Worm (Caenorhabditis elegans) whole organism, L1 larva: ENCODE data around the gene prkl-1.

Experiments used
- F16B12.6 ChIP-seq: fragments of 150-350 bp; optimal IDR thresholded peaks from 2 replicates; lab custom pipeline; 2014; ENCODE audit warnings: missing biosample characterization, missing genetic modification characterization
- Y116A8C.19 ChIP-seq: sonication (generic microtip); optimal IDR thresholded peaks from 2 replicates; lab custom pipeline; 2016; ENCODE audit warnings: missing compliant biosample characterization, missing genetic modification characterization, borderline replicate concordance
- aha-1 ChIP-seq: fragments of 150-350 bp; optimal IDR thresholded peaks from 2 replicates; lab custom pipeline; 2014; ENCODE audit warnings: missing biosample characterization, missing genetic modification characterization
- alr-1 ChIP-seq: fragments of 200-800 bp; sonication (Bioruptor generic); optimal IDR thresholded peaks from 2 replicates; lab custom pipeline; 2018; ENCODE audit warnings: borderline replicate concordance, mild to moderate bottlenecking, missing genetic modification characterization, missing compliant biosample characterization
- aly-2 ChIP-seq: fragments of 150-350 bp; optimal IDR thresholded peaks from 2 replicates; lab custom pipeline; 2014; ENCODE audit warnings: missing biosample characterization, missing genetic modification characterization
- ceh-88 ChIP-seq: fragments of 200-800 bp; sonication (Bioruptor generic); IDR thresholded peaks from 2 replicates; pipeline ENCODE4 v1.3.6; 2022; ENCODE audit warnings: missing genetic modification characterization, missing compliant biosample characterization
- ceh-90 ChIP-seq: sonication (generic microtip); optimal IDR thresholded peaks from 2 replicates; lab custom pipeline; 2016; ENCODE audit warnings: missing genetic modification characterization, missing compliant biosample characterization
- dpl-1 ChIP-seq, 3 experiments: fragments of 150-350 bp in 2 of 3; sonication (generic microtip) in 1 of 3; optimal IDR thresholded peaks; 2 replicates each; lab custom pipeline; 2014 to 2017; ENCODE audit warnings: missing biosample characterization in 3 of 3, missing genetic modification characterization in 3 of 3, missing genetic modification reagents in 3 of 3
- dsc-1 ChIP-seq: sonication (generic microtip); optimal IDR thresholded peaks from 2 replicates; lab custom pipeline; 2016; ENCODE audit warnings: mild to moderate bottlenecking, missing genetic modification characterization, missing compliant biosample characterization
- efl-1 ChIP-seq, 4 experiments: fragments of 150-350 bp; optimal IDR thresholded peaks in 3 of 4; peaks in 1 of 4; 1 replicate in 1 of 4; 2 replicates in 3 of 4; lab custom pipeline; 2014; ENCODE audit warnings: missing biosample characterization in 2 of 4, missing genetic modification characterization in 2 of 4, missing genetic modification reagents in 2 of 4
- efl-3 ChIP-seq: fragments of 200-800 bp; sonication (Bioruptor generic); optimal IDR thresholded peaks from 2 replicates; lab custom pipeline; 2018; ENCODE audit warnings: mild to moderate bottlenecking, missing genetic modification characterization, missing compliant biosample characterization
- egl-13 ChIP-seq: sonication (generic microtip); optimal IDR thresholded peaks from 2 replicates; lab custom pipeline; 2016; ENCODE audit warnings: missing genotype, missing genetic modification reagents, missing genetic modification characterization, missing compliant biosample characterization
- elt-3 ChIP-seq, 6 experiments: fragments of 150-350 bp in 1 of 6; sonication (generic microtip); optimal IDR thresholded peaks; 2 replicates each; lab custom pipeline; 2017 to 2018; ENCODE audit warnings: missing biosample characterization in 6 of 6, missing genetic modification characterization in 6 of 6, inconsistent platforms in 1 of 6
- fkh-10 ChIP-seq: sonication (generic microtip); optimal IDR thresholded peaks from 2 replicates; lab custom pipeline; 2017; ENCODE audit warnings: missing biosample characterization, missing genetic modification reagents, missing genetic modification characterization
- fkh-4 ChIP-seq: sonication (generic microtip); optimal IDR thresholded peaks from 2 replicates; lab custom pipeline; 2016; ENCODE audit warnings: missing compliant biosample characterization, missing genetic modification characterization, borderline replicate concordance
- hlh-4 ChIP-seq: sonication (generic microtip); optimal IDR thresholded peaks from 2 replicates; lab custom pipeline; 2016; ENCODE audit warnings: mild to moderate bottlenecking, missing genetic modification characterization, missing compliant biosample characterization
- irx-1 ChIP-seq: sonication (generic microtip); optimal IDR thresholded peaks from 2 replicates; lab custom pipeline; 2016; ENCODE audit warnings: missing genetic modification characterization, missing compliant biosample characterization
- lin-14 ChIP-seq: fragments of 200-800 bp; sonication (Bioruptor generic); optimal IDR thresholded peaks from 2 replicates; lab custom pipeline; 2018; ENCODE audit warnings: mild to moderate bottlenecking, missing genetic modification characterization, moderate library complexity, missing compliant biosample characterization
- lin-35 ChIP-seq, 2 experiments: fragments of 150-350 bp; optimal IDR thresholded peaks; 2 replicates each; lab custom pipeline; 2014; ENCODE audit warnings: missing biosample characterization in 2 of 2, missing genetic modification characterization in 2 of 2, missing genetic modification reagents in 2 of 2
- lin-39 ChIP-seq: fragments of 150-350 bp; optimal IDR thresholded peaks from 2 replicates; lab custom pipeline; 2014; ENCODE audit warnings: missing biosample characterization, missing genetic modification reagents, missing genetic modification characterization
- lir-3 ChIP-seq: sonication (generic microtip); optimal IDR thresholded peaks from 2 replicates; lab custom pipeline; 2016; ENCODE audit warnings: mild to moderate bottlenecking, missing genetic modification characterization, moderate library complexity, missing compliant biosample characterization; ENCODE audit not compliant: poor library complexity
- lsy-2 ChIP-seq, 2 experiments: fragments of 150-350 bp; optimal IDR thresholded peaks; 2 replicates each; lab custom pipeline; 2014; ENCODE audit warnings: missing biosample characterization in 2 of 2, missing genetic modification characterization in 2 of 2
- mab-9 ChIP-seq: fragments of 200-800 bp; sonication (Bioruptor generic); IDR thresholded peaks from 2 replicates; pipeline ENCODE4 v1.3.6; 2022; ENCODE audit warnings: missing genetic modification reagents, missing genetic modification characterization, missing compliant biosample characterization
- mep-1 ChIP-seq: fragments of 150-350 bp; optimal IDR thresholded peaks from 2 replicates; lab custom pipeline; 2014; ENCODE audit warnings: missing biosample characterization, missing genetic modification characterization
- nhr-28 ChIP-seq: fragments of 150-350 bp; optimal IDR thresholded peaks from 2 replicates; lab custom pipeline; 2014; ENCODE audit warnings: missing biosample characterization, missing genetic modification characterization
- nhr-71 ChIP-seq: sonication (generic microtip); optimal IDR thresholded peaks from 2 replicates; lab custom pipeline; 2016; ENCODE audit warnings: mild to moderate bottlenecking, missing genetic modification characterization, moderate library complexity, missing compliant biosample characterization
- nhr-76 ChIP-seq: sonication (generic microtip); optimal IDR thresholded peaks from 2 replicates; lab custom pipeline; 2017; ENCODE audit warnings: missing biosample characterization, missing genetic modification characterization
- nhr-84 ChIP-seq: sonication (generic microtip); optimal IDR thresholded peaks from 2 replicates; lab custom pipeline; 2017; ENCODE audit warnings: missing biosample characterization, missing genetic modification characterization
- nhr-85 ChIP-seq: sonication (generic microtip); peaks from one replicate; lab custom pipeline; 2016; ENCODE audit warnings: missing genetic modification characterization, inconsistent platforms, missing compliant biosample characterization
- nhr-90 ChIP-seq: sonication (generic microtip); optimal IDR thresholded peaks from 2 replicates; lab custom pipeline; 2016; ENCODE audit warnings: mild to moderate bottlenecking, missing genetic modification characterization, missing compliant biosample characterization; ENCODE audit not compliant: poor library complexity
- pax-3 ChIP-seq: fragments of 200-800 bp; sonication (Bioruptor generic); optimal IDR thresholded peaks from 2 replicates; lab custom pipeline; 2018; ENCODE audit warnings: mild to moderate bottlenecking, missing genetic modification characterization, moderate library complexity, missing compliant biosample characterization
- pqm-1 ChIP-seq: sonication (generic microtip); optimal IDR thresholded peaks from 3 replicates; lab custom pipeline; 2017; ENCODE audit warnings: missing biosample characterization, missing genetic modification characterization
- skn-1 ChIP-seq: fragments of 150-350 bp; optimal IDR thresholded peaks from 2 replicates; lab custom pipeline; 2014; ENCODE audit warnings: missing biosample characterization, missing genetic modification characterization
- snpc-4 ChIP-seq: fragments of 150-350 bp; optimal IDR thresholded peaks from 2 replicates; lab custom pipeline; 2014; ENCODE audit warnings: missing biosample characterization, missing genetic modification characterization
- snu-23 ChIP-seq: sonication (generic microtip); optimal IDR thresholded peaks from 2 replicates; lab custom pipeline; 2016; ENCODE audit warnings: missing genetic modification characterization, missing compliant biosample characterization
- sptf-1 ChIP-seq: fragments of 150-350 bp; optimal IDR thresholded peaks from 2 replicates; lab custom pipeline; 2014; ENCODE audit warnings: missing biosample characterization, missing genetic modification characterization
- swsn-7 ChIP-seq: sonication (generic microtip); optimal IDR thresholded peaks from 2 replicates; lab custom pipeline; 2016; ENCODE audit warnings: missing genetic modification characterization, missing compliant biosample characterization
- tlp-1 ChIP-seq: fragments of 150-350 bp; optimal IDR thresholded peaks from 2 replicates; lab custom pipeline; 2014; ENCODE audit warnings: missing biosample characterization, missing genetic modification characterization
- unc-86 ChIP-seq: sonication (generic microtip); optimal IDR thresholded peaks from 2 replicates; lab custom pipeline; 2016; ENCODE audit warnings: missing genetic modification characterization, missing compliant biosample characterization
- unc-98 ChIP-seq: fragments of 200-800 bp; sonication (Bioruptor generic); IDR thresholded peaks from 2 replicates; pipeline ENCODE4 v1.3.6; 2022; ENCODE audit warnings: missing genetic modification characterization, missing compliant biosample characterization
- vab-15 ChIP-seq: sonication (generic microtip); optimal IDR thresholded peaks from 2 replicates; lab custom pipeline; 2017; ENCODE audit warnings: missing genotype, mild to moderate bottlenecking, missing genetic modification characterization, missing compliant biosample characterization
- xbp-1 ChIP-seq: sonication (generic microtip); optimal IDR thresholded peaks from 2 replicates; lab custom pipeline; 2016; ENCODE audit warnings: missing genetic modification characterization, missing compliant biosample characterization
- zag-1 ChIP-seq: fragments of 150-350 bp; optimal IDR thresholded peaks from 2 replicates; lab custom pipeline; 2014; ENCODE audit warnings: missing biosample characterization, missing genetic modification characterization

prkl-1 gene

ce11 chrIV:6946832-6947231 is 39.9 kb downstream of the prkl-1 start:
- TF ChIP-seq unc-86 = no peak
- no peak for TF ChIP-seq snpc-4 (tag; lab: Kevin White, UChicago)
- peak; percentile 60 for TF ChIP-seq nhr-71 (tag; lab: Kevin White, UChicago)
- no peak for TF ChIP-seq elt-3 (tag; optimal IDR thresholded peaks at IDR 0.05; lab: Kevin White, UChicago)
- TF ChIP-seq lin-14 (GFP tag; lab: Kevin White, UChicago) = peak; percentile 54
- TF ChIP-seq vab-15 (tag; lab: Kevin White, UChicago) = no peak
- TF ChIP-seq lin-35 (GFP tag; optimal IDR thresholded peaks at IDR 0.05; lab: Kevin White, UChicago) = peak in 1 of 2 experiments; percentile 4
- no peak for TF ChIP-seq nhr-76 (tag; lab: Kevin White, UChicago)
- TF ChIP-seq efl-1 (optimal IDR thresholded peaks at IDR 0.05; lab: Kevin White, UChicago) = no peak
- peak in 1 of 2 experiments; percentile 10 for TF ChIP-seq efl-1 (GFP tag; optimal IDR thresholded peaks at IDR 0.05 in 1 of 2; lab: Kevin White, UChicago)
- no peak for TF ChIP-seq efl-3 (GFP tag; lab: Kevin White, UChicago)
- no peak for TF ChIP-seq nhr-84
- TF ChIP-seq nhr-28 (tag; lab: Kevin White, UChicago) = no peak
- no peak for TF ChIP-seq lir-3
- TF ChIP-seq xbp-1 = no peak
- no peak for TF ChIP-seq tlp-1 (tag; lab: Kevin White, UChicago)
- no peak for TF ChIP-seq zag-1 (tag; lab: Kevin White, UChicago)
- no peak for TF ChIP-seq ceh-90 (tag; lab: Kevin White, UChicago)
- peak in 1 of 2 experiments; percentile 15 for TF ChIP-seq lsy-2 (tag; optimal IDR thresholded peaks at IDR 0.05; lab: Kevin White, UChicago)
- TF ChIP-seq egl-13 (tag; lab: Kevin White, UChicago) = no peak
- TF ChIP-seq aha-1 (tag; lab: Kevin White, UChicago) = no peak
- no peak for TF ChIP-seq fkh-4 (tag; lab: Kevin White, UChicago)
- no peak for TF ChIP-seq irx-1 (tag; lab: Kevin White, UChicago)
- peak; percentile 23 for TF ChIP-seq snu-23
- TF ChIP-seq dpl-1 (GFP tag; optimal IDR thresholded peaks at IDR 0.05; lab: Kevin White, UChicago) = peak in 1 of 3 experiments; percentile 33

DNA sequence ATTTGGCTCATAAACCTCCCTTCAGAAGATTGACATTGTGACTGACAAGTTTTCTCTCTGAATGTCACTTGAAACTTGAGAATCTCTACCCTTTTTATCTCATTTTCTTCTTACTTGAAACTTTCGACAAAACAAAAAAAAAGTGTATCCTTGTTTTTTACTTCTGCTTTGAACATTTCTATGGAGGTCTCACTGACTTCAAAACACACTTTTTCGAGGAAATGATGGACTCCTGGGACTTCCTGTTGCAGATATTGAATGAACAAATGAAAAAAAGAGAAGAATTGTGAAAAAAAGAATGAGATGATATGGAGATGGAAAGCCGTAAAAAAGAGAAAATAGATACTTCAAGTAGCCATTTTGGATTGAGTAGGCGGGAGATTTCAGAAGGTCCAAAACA is 45.6 kb downstream of the prkl-1 start:
- no peak for TF ChIP-seq ceh-88
- no peak for TF ChIP-seq sptf-1 (tag; lab: Kevin White, UChicago)
- peak; percentile 35 for TF ChIP-seq lin-14 (GFP tag; lab: Kevin White, UChicago)
- peak; percentile 52 for TF ChIP-seq fkh-10 (GFP tag; lab: Kevin White, UChicago)
- TF ChIP-seq pqm-1 (tag; lab: Kevin White, UChicago) = no peak
- TF ChIP-seq pax-3 = no peak

DNA sequence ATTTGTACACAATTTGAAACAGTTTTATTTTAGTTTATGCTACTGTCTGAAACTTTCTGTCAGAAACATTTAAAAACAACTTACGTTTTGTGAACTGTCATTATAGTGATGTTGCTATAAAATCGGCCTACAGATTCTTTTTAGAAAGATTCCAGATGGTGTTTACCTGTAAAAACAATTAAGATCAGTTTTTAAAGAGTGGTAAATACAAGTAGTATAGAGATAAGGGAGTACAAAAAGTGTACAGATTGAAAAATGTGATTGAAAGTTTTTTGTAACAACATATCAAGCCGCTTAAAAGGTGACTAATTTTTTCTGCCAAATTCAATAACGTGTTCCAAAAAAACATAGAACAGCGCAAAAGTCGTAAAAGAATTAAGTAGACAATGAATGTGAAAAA is 49.2 kb downstream of the prkl-1 start, which contains the start of gene npr-12:
TSS of gene npr-12 (minus strand) at position 101 of the 400 bp plus-strand sequence.
- TF ChIP-seq hlh-4 (tag; lab: Kevin White, UChicago) = no peak
- TF ChIP-seq pax-3 = no peak
- TF ChIP-seq nhr-90 (tag; lab: Kevin White, UChicago) = no peak
- no peak for TF ChIP-seq lsy-2 (tag; optimal IDR thresholded peaks at IDR 0.05; lab: Kevin White, UChicago)
- TF ChIP-seq snpc-4 (tag; lab: Kevin White, UChicago) = no peak
- TF ChIP-seq Y116A8C.19 (tag; lab: Kevin White, UChicago) = no peak
- no peak for TF ChIP-seq alr-1
- TF ChIP-seq swsn-7 = no peak
- TF ChIP-seq nhr-85 (tag; lab: Kevin White, UChicago) = no peak
- no peak for TF ChIP-seq nhr-84
- TF ChIP-seq mep-1 (tag; lab: Kevin White, UChicago) = no peak
- TF ChIP-seq pqm-1 (tag; lab: Kevin White, UChicago) = no peak
- no peak for TF ChIP-seq aly-2 (tag; lab: Kevin White, UChicago)
- TF ChIP-seq skn-1 (tag; lab: Kevin White, UChicago) = no peak
- TF ChIP-seq lin-39 (tag; lab: Kevin White, UChicago) = no peak
- no peak for TF ChIP-seq mab-9 (GFP tag; lab: Robert Waterston, UW)
- no peak for TF ChIP-seq dsc-1 (tag; lab: Kevin White, UChicago)
- no peak for TF ChIP-seq F16B12.6 (tag; lab: Kevin White, UChicago)
- TF ChIP-seq unc-98 (GFP tag; lab: Robert Waterston, UW) = no peak
